Fruit fly (Drosophila melanogaster) whole organism, adult: ENCODE results near the gene mwh.

ENCODE experiments used
- CG1620 ChIP-seq: fragments of 200-800 bp; sonication (Bioruptor generic); optimal IDR thresholded peaks from 2 replicates; lab custom pipeline; 2016; ENCODE audit warnings: missing biosample characterization, missing genetic modification characterization
- CG33017 ChIP-seq: fragments of 200-800 bp; sonication (Bioruptor generic); optimal IDR thresholded peaks from 2 replicates; lab custom pipeline; 2018; ENCODE audit warnings: missing biosample characterization, mild to moderate bottlenecking, missing genetic modification characterization, moderate library complexity
- CG5204 ChIP-seq: fragments of 200-800 bp; sonication (Bioruptor generic); optimal IDR thresholded peaks from 2 replicates; lab custom pipeline; 2016; ENCODE audit warnings: missing biosample characterization, missing genetic modification characterization
- CG7045 ChIP-seq: fragments of 200-800 bp; sonication (Bioruptor generic); optimal IDR thresholded peaks from 2 replicates; lab custom pipeline; 2017; ENCODE audit warnings: missing biosample characterization, mild to moderate bottlenecking, missing genetic modification characterization
- CG7101 ChIP-seq: fragments of 200-800 bp; sonication (Bioruptor generic); optimal IDR thresholded peaks from 2 replicates; lab custom pipeline; 2018; ENCODE audit warnings: missing biosample characterization, mild to moderate bottlenecking, missing genetic modification characterization, moderate library complexity
- kay ChIP-seq: fragments of 200-800 bp; sonication (Bioruptor generic); peaks from one replicate; lab custom pipeline; 2016; ENCODE audit warnings: missing biosample characterization, missing genetic modification characterization, borderline replicate concordance
- pad ChIP-seq: fragments of 200-800 bp; sonication (Bioruptor generic); optimal IDR thresholded peaks from 3 replicates; lab custom pipeline; 2017; ENCODE audit warnings: missing biosample characterization, missing genetic modification characterization, mild to moderate bottlenecking, moderate library complexity, missing genetic modification reagents

DNA sequence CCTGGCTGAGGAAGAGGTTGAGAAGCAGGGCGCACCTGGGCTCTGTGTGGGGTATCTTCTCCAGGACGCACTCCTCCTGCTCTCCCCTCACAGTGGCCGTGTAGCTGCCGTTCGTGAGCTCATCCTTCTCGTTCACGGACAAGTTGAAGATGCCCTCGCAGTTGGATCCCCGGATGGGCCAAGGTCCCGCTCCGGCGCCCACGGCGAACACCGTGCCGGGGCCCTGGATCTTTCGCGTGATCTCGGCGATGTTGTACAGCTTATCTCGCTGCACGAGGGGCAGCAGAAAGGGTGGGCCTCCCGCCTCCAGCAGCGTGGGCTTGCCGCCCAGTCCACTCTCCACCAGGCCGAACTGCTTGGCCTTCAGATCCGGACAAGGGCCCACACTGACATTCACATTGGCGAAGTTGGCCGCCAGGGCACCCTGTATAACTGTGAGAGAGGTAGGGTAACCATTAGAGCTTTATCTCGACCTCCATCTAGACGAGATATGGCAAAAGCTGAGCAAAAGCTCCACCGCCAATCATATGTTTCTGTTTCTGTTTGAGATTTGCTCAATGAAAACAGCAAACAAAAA lies 3.4 kb downstream of the mwh start:
- TF ChIP-seq CG1620 = no peak
- no peak for TF ChIP-seq CG33017 (tag; lab: Kevin White, UChicago)
- TF ChIP-seq CG5204 (GFP tag; lab: Kevin White, UChicago) = no peak
- TF ChIP-seq CG7045 (GFP tag; lab: Kevin White, UChicago) = no peak
- TF ChIP-seq pad (GFP tag; lab: Kevin White, UChicago) = no peak
- no peak for TF ChIP-seq kay (GFP tag; lab: Kevin White, UChicago)
- TF ChIP-seq CG7101 (tag; lab: Kevin White, UChicago) = no peak
